Worm (Caenorhabditis elegans) whole organism, early embryonic: ENCODE results near the gene best-3.

ENCODE experiments used
- F13C5.2 ChIP-seq: sonication (generic microtip); optimal IDR thresholded peaks from 2 replicates; lab custom pipeline; 2017; ENCODE audit warnings: mild to moderate bottlenecking, missing genetic modification characterization, inconsistent platforms, missing compliant biosample characterization
- ama-1 ChIP-seq: fragments of 150-350 bp; optimal IDR thresholded peaks from 2 replicates; lab custom pipeline; 2014
- hmbx-1 ChIP-seq: sonication (generic microtip); optimal IDR thresholded peaks from 2 replicates; lab custom pipeline; 2016; ENCODE audit warnings: mild to moderate bottlenecking, missing genetic modification characterization, missing compliant biosample characterization
- sea-1 ChIP-seq: fragments of 200-800 bp; sonication (Bioruptor generic); conservative IDR thresholded peaks from 2 replicates; pipeline ENCODE4 v1.3.6; 2022; ENCODE audit warnings: missing genetic modification characterization, missing compliant biosample characterization

- TF ChIP-seq hmbx-1 (tag; lab: Kevin White, UChicago) (no peak), sea-1 (no peak), ama-1 (lab: Kevin White, UChicago) (no peak), F13C5.2 (no peak)
These were observed 4.6 kb upstream of the best-3 start for ce11 chrII:8212-8611.
